Fruit fly (Drosophila melanogaster): ENCODE results near the gene CG8927.

The CG8927 gene

dm6 chr3R:16186791-16187681 lies 6.2 kb downstream of the CG8927 start, which contains the start of gene sra (continued):
- TF ChIP-seq CG2889 (GFP tag; IDR thresholded peaks at IDR 0.05) (no peak), CG1792 (GFP tag; optimal IDR thresholded peaks at IDR 0.05) (no peak), CG17186 (GFP tag; optimal IDR thresholded peaks at IDR 0.05) (peak; percentile 3), Nf-YC (tag; optimal IDR thresholded peaks at IDR 0.05) (peak; percentile 56), CG32767 (GFP tag; IDR thresholded peaks at IDR 0.05) (no peak), CG13894 (tag; optimal IDR thresholded peaks at IDR 0.05) (peak; percentile 52), CG11504 (tag; optimal IDR thresholded peaks at IDR 0.05) (peak; percentile 78), CG9817 (tag; optimal IDR thresholded peaks at IDR 0.05) (no peak), Pdp1 (GFP tag; optimal IDR thresholded peaks at IDR 0.05) (peak in 1 of 2 experiments; percentile 16), Sox100B (GFP tag; optimal IDR thresholded peaks at IDR 0.05) (no peak), kay (GFP tag; optimal IDR thresholded peaks at IDR 0.05) (peak; percentile 70), CG17568 (GFP tag; optimal IDR thresholded peaks at IDR 0.05) (no peak), CG6683 (GFP tag; optimal IDR thresholded peaks at IDR 0.05) (no peak), Neu2 (GFP tag; optimal IDR thresholded peaks at IDR 0.05; ENCODE audit: borderline replicate concordance) (no peak), repo (GFP tag; optimal IDR thresholded peaks at IDR 0.05) (peak; percentile 15), Bdp1 (GFP tag; optimal IDR thresholded peaks at IDR 0.05) (peak; percentile 24), Meics (GFP tag; optimal IDR thresholded peaks at IDR 0.05) (peak; percentile 29), CHES-1-like (GFP tag; optimal IDR thresholded peaks at IDR 0.05) (peak; percentile 77), Spps (tag; optimal IDR thresholded peaks at IDR 0.05) (no peak), CG4282 (GFP tag; optimal IDR thresholded peaks at IDR 0.05) (no peak), psq (GFP tag; optimal IDR thresholded peaks at IDR 0.05) (no peak), CG33213 (GFP tag; optimal IDR thresholded peaks at IDR 0.05) (peak; percentile 66), CG1647 (GFP tag; optimal IDR thresholded peaks at IDR 0.05) (peak; percentile 35), CG11247 (GFP tag; IDR thresholded peaks at IDR 0.05) (no peak; the same call in 1 of the 2 replicates), odd (GFP tag; optimal IDR thresholded peaks at IDR 0.05) (no peak), klu (GFP tag; IDR thresholded peaks at IDR 0.05) (no peak), CG18764 (GFP tag; optimal IDR thresholded peaks at IDR 0.05) (peak; percentile 8), CG17385 (GFP tag; optimal IDR thresholded peaks at IDR 0.05) (peak; percentile 37), ci (GFP tag; IDR thresholded peaks at IDR 0.05) (peak; percentile 72; the same call in 2 of the 3 replicates), CG3281 (GFP tag; optimal IDR thresholded peaks at IDR 0.05) (peak; percentile 22), zen2 (GFP tag; IDR thresholded peaks at IDR 0.05; ENCODE audit: partially characterized antibody) (peak; percentile 95), tio (GFP tag; optimal IDR thresholded peaks at IDR 0.05) (no peak), Scr (GFP tag; IDR thresholded peaks at IDR 0.05; ENCODE audit: partially characterized antibody) (peak; percentile 94), Atf-2 (GFP tag; optimal IDR thresholded peaks at IDR 0.05) (no peak), CG7786 (GFP tag; optimal IDR thresholded peaks at IDR 0.05) (peak; percentile 32), CG12391 (tag; optimal IDR thresholded peaks at IDR 0.05) (peak; percentile 20), Doc2 (GFP tag; IDR thresholded peaks at IDR 0.05) (no peak), pfk (GFP tag; optimal IDR thresholded peaks at IDR 0.05) (no peak), CG31224 (GFP tag; IDR thresholded peaks at IDR 0.05) (no peak), eyg (GFP tag; optimal IDR thresholded peaks at IDR 0.05) (no peak), her (GFP tag; optimal IDR thresholded peaks at IDR 0.05) (peak; percentile 61), ewg (GFP tag; optimal IDR thresholded peaks at IDR 0.05) (no peak), CG12155 (GFP tag; optimal IDR thresholded peaks at IDR 0.05) (no peak), Gug (GFP tag; IDR thresholded peaks at IDR 0.05) (0 out of 4 replicates have a peak, but pooled peaks have one; percentile 7), CG11560 (tag; IDR thresholded peaks at IDR 0.05) (peak; percentile 97), E2f2 (GFP tag; IDR thresholded peaks at IDR 0.05) (peak; percentile 32), dimm (GFP tag; IDR thresholded peaks at IDR 0.05) (no peak), wor (GFP tag; IDR thresholded peaks at IDR 0.05) (no peak), Ets65A (GFP tag) (peak; percentile 85)
